Worm (Caenorhabditis elegans) whole organism, L4/young adult: ENCODE results near the gene Y57G11C.36.

ENCODE experiments used
- dao-5 ChIP-seq: sonication (generic microtip); optimal IDR thresholded peaks from 2 replicates; lab custom pipeline; 2016; ENCODE audit warnings: missing genotype, missing genetic modification characterization, moderate library complexity, missing compliant biosample characterization
- him-1 ChIP-seq: sonication (generic microtip); optimal IDR thresholded peaks from 2 replicates; lab custom pipeline; 2016; ENCODE audit warnings: missing genotype, missing genetic modification reagents, missing genetic modification characterization, missing compliant biosample characterization

DNA sequence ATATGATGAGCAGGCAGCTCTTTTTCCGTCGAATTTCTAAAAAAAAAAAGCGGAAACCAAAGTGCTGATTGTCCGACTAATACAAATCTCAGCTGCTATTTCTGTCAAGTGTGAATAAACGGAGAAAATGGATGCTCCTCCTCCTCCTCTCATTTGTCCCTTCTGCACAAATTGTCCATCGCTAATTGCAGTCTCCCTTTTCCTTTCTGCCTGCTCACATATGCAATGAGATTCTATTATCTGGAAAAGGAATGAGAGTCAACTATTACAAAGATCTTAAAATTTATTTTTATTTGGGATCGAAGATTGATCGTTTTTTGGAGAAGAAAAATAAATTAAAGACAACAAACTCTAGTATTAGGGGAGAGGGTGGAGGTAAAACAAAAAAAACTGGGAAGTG, 48.7 kb upstream of the Y57G11C.36 start:
- TF ChIP-seq him-1 (tag; lab: Kevin White, UChicago): no peak
- TF ChIP-seq dao-5 (tag; lab: Kevin White, UChicago): peak; percentile 35
